Worm (Caenorhabditis elegans): Measurements from ENCODE around the gene ZK632.2.

Gene ZK632.2

ce11 chrIII:9765465-9765900 lies 33.4 kb upstream of the ZK632.2 start (continued):
- TF ChIP-seq sdc-2 (tag; optimal IDR thresholded peaks at IDR 0.05) (peak; percentile 45), T23F11.4 (GFP tag; optimal IDR thresholded peaks at IDR 0.05) (peak; percentile 74), fkh-6 (tag; optimal IDR thresholded peaks at IDR 0.05) (peak; percentile 20), F13H6.1 (tag; optimal IDR thresholded peaks at IDR 0.05) (peak; percentile 89), fkh-10 (GFP tag; optimal IDR thresholded peaks at IDR 0.05) (no peak), unc-55 (GFP tag; optimal IDR thresholded peaks at IDR 0.05) (peak; percentile 70), ceh-18 (tag; optimal IDR thresholded peaks at IDR 0.05) (peak; percentile 93), ref-2 (tag; optimal IDR thresholded peaks at IDR 0.05) (peak; percentile 98), C38D4.7 (GFP tag; optimal IDR thresholded peaks at IDR 0.05) (peak; percentile 66), dmd-4 (tag; optimal IDR thresholded peaks at IDR 0.05; ENCODE audit: borderline replicate concordance) (peak; percentile 79), ceh-31 (tag; optimal IDR thresholded peaks at IDR 0.05) (peak; percentile 88), hlh-8 (tag; optimal IDR thresholded peaks at IDR 0.05) (peak; percentile 50), ceh-30 (tag; optimal IDR thresholded peaks at IDR 0.05) (peak; percentile 82), pha-4 (tag; optimal IDR thresholded peaks at IDR 0.05) (no peak), madf-2 (tag; optimal IDR thresholded peaks at IDR 0.05) (peak; percentile 76), pag-3 (tag; optimal IDR thresholded peaks at IDR 0.05; ENCODE audit: borderline replicate concordance) (no peak), nhr-11 (tag; optimal IDR thresholded peaks at IDR 0.05) (no peak)

ce11 chrIII:9766175-9766574 lies 32.7 kb upstream of the ZK632.2 start, which contains the start of gene cbp-1:
Gene cbp-1, plus strand, starts transcription at chrIII:9766509.
- TF ChIP-seq fax-1 (tag; optimal IDR thresholded peaks at IDR 0.05) (no peak), eyg-1 (tag; optimal IDR thresholded peaks at IDR 0.05) (no peak), ceh-31 (tag; optimal IDR thresholded peaks at IDR 0.05) (peak; percentile 41), unc-55 (GFP tag; optimal IDR thresholded peaks at IDR 0.05) (peak; percentile 32), fkh-10 (GFP tag; optimal IDR thresholded peaks at IDR 0.05) (no peak), nfya-1 (tag; optimal IDR thresholded peaks at IDR 0.05) (peak; percentile 57), pros-1 (tag; optimal IDR thresholded peaks at IDR 0.05) (no peak), pax-1 (tag; optimal IDR thresholded peaks at IDR 0.05) (peak; percentile 13), ceh-48 (tag; optimal IDR thresholded peaks at IDR 0.05) (peak; percentile 86)

ce11 chrIII:9767095-9767494 lies 31.8 kb upstream of the ZK632.2 start:
- TF ChIP-seq ref-2 (tag; optimal IDR thresholded peaks at IDR 0.05), result peak; percentile 43
- TF ChIP-seq unc-55 (GFP tag; optimal IDR thresholded peaks at IDR 0.05), result no peak
- TF ChIP-seq hlh-13 (GFP tag; optimal IDR thresholded peaks at IDR 0.05), result no peak
- no peak for TF ChIP-seq ceh-24 (tag; optimal IDR thresholded peaks at IDR 0.05)
- no peak for TF ChIP-seq ceh-30 (tag; optimal IDR thresholded peaks at IDR 0.05)
- TF ChIP-seq Y22D7AL.16 (tag; optimal IDR thresholded peaks at IDR 0.05), result no peak
- no peak for TF ChIP-seq fax-1 (tag; optimal IDR thresholded peaks at IDR 0.05)
- TF ChIP-seq nfya-1 (tag; optimal IDR thresholded peaks at IDR 0.05), result no peak
- TF ChIP-seq K02D7.2 (tag; optimal IDR thresholded peaks at IDR 0.05), result no peak
- no peak for TF ChIP-seq ztf-16 (tag; optimal IDR thresholded peaks at IDR 0.05)
- TF ChIP-seq mec-3 (tag; optimal IDR thresholded peaks at IDR 0.05; ENCODE audit: borderline replicate concordance), result peak; percentile 37

- no peak for TF ChIP-seq syd-9 (tag; optimal IDR thresholded peaks at IDR 0.05)
- TF ChIP-seq K02D7.2 (tag; optimal IDR thresholded peaks at IDR 0.05), result no peak
- no peak for TF ChIP-seq ceh-24 (tag; optimal IDR thresholded peaks at IDR 0.05)
- TF ChIP-seq pax-1 (tag; optimal IDR thresholded peaks at IDR 0.05), result no peak
- no peak for TF ChIP-seq nfya-1 (tag; optimal IDR thresholded peaks at IDR 0.05)
- TF ChIP-seq fax-1 (tag; optimal IDR thresholded peaks at IDR 0.05), result no peak
- TF ChIP-seq ceh-9 (tag; optimal IDR thresholded peaks at IDR 0.05), result no peak
- TF ChIP-seq elt-2 (tag; optimal IDR thresholded peaks at IDR 0.05), result no peak
- TF ChIP-seq sox-4 (tag; optimal IDR thresholded peaks at IDR 0.05), result no peak
- no peak for TF ChIP-seq pqm-1 (tag; optimal IDR thresholded peaks at IDR 0.05)
- no peak for TF ChIP-seq C38D4.7 (GFP tag; optimal IDR thresholded peaks at IDR 0.05)
- TF ChIP-seq hlh-8 (tag; optimal IDR thresholded peaks at IDR 0.05), result no peak
- TF ChIP-seq ceh-19 (GFP tag; optimal IDR thresholded peaks at IDR 0.05), result no peak
- TF ChIP-seq eyg-1 (tag; optimal IDR thresholded peaks at IDR 0.05), result no peak
- no peak for TF ChIP-seq fkh-10 (GFP tag; optimal IDR thresholded peaks at IDR 0.05)
- TF ChIP-seq nhr-232 (tag; optimal IDR thresholded peaks at IDR 0.05), result no peak
- no peak for TF ChIP-seq mec-3 (tag; optimal IDR thresholded peaks at IDR 0.05; ENCODE audit: borderline replicate concordance)
- no peak for TF ChIP-seq che-1 (tag; optimal IDR thresholded peaks at IDR 0.05)
- TF ChIP-seq dmd-4 (tag; optimal IDR thresholded peaks at IDR 0.05; ENCODE audit: borderline replicate concordance), result no peak
- TF ChIP-seq ceh-6 (GFP tag; optimal IDR thresholded peaks at IDR 0.05), result no peak
These were observed 30.9 kb upstream of the ZK632.2 start for ce11 chrIII:9768023-9768422.
